Fruit fly (Drosophila melanogaster): Measurements from ENCODE around the gene CG34434.

DNA sequence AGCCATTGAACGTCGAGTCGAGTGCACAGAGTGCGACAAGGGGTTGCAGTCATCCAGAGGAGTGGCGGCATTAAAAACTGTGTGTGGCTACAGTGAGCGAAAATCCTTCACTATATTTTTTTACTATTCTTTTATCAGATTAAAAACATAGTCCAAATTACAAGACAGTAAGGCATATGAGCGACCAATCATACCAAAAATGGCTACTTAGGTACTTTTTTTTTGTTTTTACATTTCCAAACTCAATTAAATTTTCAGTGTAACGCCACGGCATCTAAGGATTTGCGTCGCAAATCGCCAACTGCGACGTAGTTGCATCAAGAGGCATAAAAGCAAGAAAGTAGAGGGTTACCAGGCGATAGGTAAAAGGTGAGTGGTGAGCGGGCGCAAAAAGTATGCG lies 22.9 kb upstream of the CG34434 start:
- no peak for TF ChIP-seq CTCF (optimal IDR thresholded peaks at IDR 0.05)
- TF ChIP-seq CG8478 (optimal IDR thresholded peaks at IDR 0.05): no peak
